Worm (Caenorhabditis elegans): ENCODE measurements around the gene mans-4.

Gene mans-4

DNA sequence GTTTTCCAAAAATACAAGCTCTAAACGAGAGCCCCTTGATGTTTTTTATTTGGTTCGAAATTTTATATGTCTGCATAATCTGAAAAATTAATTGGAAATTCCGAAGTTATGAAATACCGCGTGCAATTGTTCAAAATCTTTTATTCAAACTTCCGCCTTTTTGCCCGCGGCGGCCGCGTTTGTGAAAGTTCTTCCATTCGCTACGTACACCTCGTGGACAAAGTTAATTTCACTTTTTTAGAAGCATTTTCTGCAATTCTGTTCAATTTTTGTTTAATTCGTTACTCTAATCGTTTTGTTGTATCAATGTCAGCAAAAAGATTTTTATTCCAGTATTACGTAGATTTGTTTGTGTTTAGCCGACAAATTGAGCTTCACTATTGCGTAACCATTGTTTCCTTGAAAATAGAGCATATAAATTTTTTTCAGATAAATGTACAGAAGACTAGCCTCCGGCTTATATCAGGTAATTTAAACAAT is 4.1 kb downstream of the mans-4 start, which contains the start of gene mppb-1:
TSS of gene mppb-1 (plus strand) at position 430 of the 480 bp plus-strand sequence.
- TF ChIP-seq pag-3 (tag; optimal IDR thresholded peaks at IDR 0.05; ENCODE audit: borderline replicate concordance, insufficient read depth), result no peak
- TF ChIP-seq pqm-1 (tag; optimal IDR thresholded peaks at IDR 0.05), result no peak
- no peak for TF ChIP-seq unc-30 (tag; optimal IDR thresholded peaks at IDR 0.05)
- TF ChIP-seq snpc-4 (tag; optimal IDR thresholded peaks at IDR 0.05), result peak; percentile 65
- TF ChIP-seq blmp-1 (tag; optimal IDR thresholded peaks at IDR 0.05), result peak; percentile 99
- TF ChIP-seq ceh-90 (tag; optimal IDR thresholded peaks at IDR 0.05), result peak; percentile 94
- peak; percentile 97 to 98 for TF ChIP-seq lin-35 (GFP tag; optimal IDR thresholded peaks at IDR 0.05)
- peak; percentile 81 for TF ChIP-seq ceh-8 (GFP tag; optimal IDR thresholded peaks at IDR 0.05)
- peak; percentile 76 for TF ChIP-seq jun-1 (tag; optimal IDR thresholded peaks at IDR 0.05)
- TF ChIP-seq ceh-82 (tag; optimal IDR thresholded peaks at IDR 0.05), result peak; percentile 73 to 79 (median 76)
- TF ChIP-seq dpl-1 (GFP tag; optimal IDR thresholded peaks at IDR 0.05), result peak; percentile 94 to 97 (median 96)
- TF ChIP-seq nhr-11 (tag; optimal IDR thresholded peaks at IDR 0.05), result no peak
- no peak for TF ChIP-seq ets-5 (GFP tag; IDR thresholded peaks at IDR 0.05)
- peak; percentile 93 for TF ChIP-seq nhr-47 (tag; optimal IDR thresholded peaks at IDR 0.05)
- TF ChIP-seq lin-14 (GFP tag; optimal IDR thresholded peaks at IDR 0.05), result peak; percentile 82
- peak; percentile 6 for TF ChIP-seq mef-2 (tag; optimal IDR thresholded peaks at IDR 0.05)
- peak; percentile 81 for TF ChIP-seq C16A3.4 (tag; optimal IDR thresholded peaks at IDR 0.05)
- peak; percentile 85 for TF ChIP-seq nhr-19 (GFP tag; conservative IDR thresholded peaks at IDR 0.05)
- no peak for TF ChIP-seq ces-1 (GFP tag; optimal IDR thresholded peaks at IDR 0.05)
- peak; percentile 91 for TF ChIP-seq Y116A8C.19 (tag; optimal IDR thresholded peaks at IDR 0.05; ENCODE audit: borderline replicate concordance)
- TF ChIP-seq irx-1 (tag; optimal IDR thresholded peaks at IDR 0.05), result peak; percentile 92
- TF ChIP-seq sox-4 (tag; optimal IDR thresholded peaks at IDR 0.05), result peak; percentile 85
- TF ChIP-seq nhr-237 (tag; optimal IDR thresholded peaks at IDR 0.05), result peak; percentile 63
- peak; percentile 87 for TF ChIP-seq swsn-7 (tag; optimal IDR thresholded peaks at IDR 0.05)
- no peak for TF ChIP-seq zag-1 (tag; optimal IDR thresholded peaks at IDR 0.05)
- peak; percentile 92 for TF ChIP-seq dsc-1 (tag; optimal IDR thresholded peaks at IDR 0.05)
- TF ChIP-seq nhr-71 (tag; optimal IDR thresholded peaks at IDR 0.05), result peak; percentile 94
- TF ChIP-seq alr-1 (tag; optimal IDR thresholded peaks at IDR 0.05; ENCODE audit: borderline replicate concordance), result no peak
- peak; percentile 72 for TF ChIP-seq fkh-8 (tag; optimal IDR thresholded peaks at IDR 0.05)
- TF ChIP-seq vab-15 (tag; optimal IDR thresholded peaks at IDR 0.05), result peak; percentile 99
- peak; percentile 23 for TF ChIP-seq aly-2 (tag; optimal IDR thresholded peaks at IDR 0.05)
- TF ChIP-seq unc-98 (GFP tag; IDR thresholded peaks at IDR 0.05), result peak; percentile 80
- TF ChIP-seq elt-2 (tag; optimal IDR thresholded peaks at IDR 0.05), result peak; percentile 72
- peak; percentile 85 to 97 for TF ChIP-seq efl-1 (optimal IDR thresholded peaks at IDR 0.05)
- peak; percentile 96 to 99 for TF ChIP-seq efl-1 (GFP tag; optimal IDR thresholded peaks at IDR 0.05 in 1 of 2)
- no peak for TF ChIP-seq nhr-12 (tag; optimal IDR thresholded peaks at IDR 0.05)
- peak; percentile 57 for TF ChIP-seq F16B12.6 (tag; optimal IDR thresholded peaks at IDR 0.05)
- peak; percentile 56 for TF ChIP-seq nhr-77 (tag; optimal IDR thresholded peaks at IDR 0.05)
- TF ChIP-seq pax-3 (tag; optimal IDR thresholded peaks at IDR 0.05), result peak; percentile 93
- no peak for TF ChIP-seq tlp-1 (tag; optimal IDR thresholded peaks at IDR 0.05)
- peak; percentile 81 for TF ChIP-seq unc-86 (tag; optimal IDR thresholded peaks at IDR 0.05)
- TF ChIP-seq mdl-1 (tag; optimal IDR thresholded peaks at IDR 0.05), result peak in 1 of 2 experiments; percentile 65
- peak; percentile 97 for TF ChIP-seq lir-3 (tag; optimal IDR thresholded peaks at IDR 0.05; ENCODE audit: poor library complexity)
- TF ChIP-seq sup-37 (GFP tag; optimal IDR thresholded peaks at IDR 0.05), result no peak
- no peak for TF ChIP-seq egl-27 (tag; optimal IDR thresholded peaks at IDR 0.05)
- TF ChIP-seq nhr-76 (tag; optimal IDR thresholded peaks at IDR 0.05), result no peak
- peak in 1 of 2 experiments; percentile 94 for TF ChIP-seq ztf-11 (tag; optimal IDR thresholded peaks at IDR 0.05)
- peak; percentile 90 for TF ChIP-seq snu-23 (GFP tag; optimal IDR thresholded peaks at IDR 0.05)
- TF ChIP-seq skn-1 (tag; optimal IDR thresholded peaks at IDR 0.05), result peak; percentile 83
- peak; percentile 94 for TF ChIP-seq fkh-4 (tag; optimal IDR thresholded peaks at IDR 0.05; ENCODE audit: borderline replicate concordance)
- TF ChIP-seq ztf-4 (tag; optimal IDR thresholded peaks at IDR 0.05), result no peak
- peak; percentile 8 for TF ChIP-seq hlh-4 (tag; optimal IDR thresholded peaks at IDR 0.05)
- TF ChIP-seq mab-9 (GFP tag; IDR thresholded peaks at IDR 0.05), result peak; percentile 78
